Worm (Caenorhabditis elegans): ENCODE measurements around the gene smf-3.

DNA sequence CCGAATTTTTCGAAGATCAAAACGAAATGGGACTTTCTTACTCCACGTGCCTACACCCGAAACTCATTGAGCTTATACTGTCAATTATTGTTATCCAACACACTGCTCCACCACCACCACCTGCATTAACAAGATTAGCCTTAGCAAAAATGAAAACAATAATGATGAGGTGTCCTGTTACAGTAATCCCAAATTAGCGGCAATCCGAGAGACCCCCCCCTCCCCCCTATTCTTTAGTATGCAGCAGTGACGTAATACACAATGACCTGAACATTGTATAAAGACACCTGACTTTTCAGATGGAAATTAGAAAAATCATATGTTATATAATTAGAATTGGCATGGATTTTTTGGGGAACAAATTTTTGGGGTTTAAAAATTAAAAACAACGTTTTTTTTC, 16.3 kb downstream of the smf-3 start:
- TF ChIP-seq snpc-4 (tag; optimal IDR thresholded peaks at IDR 0.05) (no peak), nfya-1 (tag; optimal IDR thresholded peaks at IDR 0.05; ENCODE audit: insufficient read depth) (no peak), fkh-10 (GFP tag; optimal IDR thresholded peaks at IDR 0.05) (no peak), elt-1 (tag; optimal IDR thresholded peaks at IDR 0.05) (no peak), mdl-1 (tag; optimal IDR thresholded peaks at IDR 0.05) (no peak), ceh-16 (tag; optimal IDR thresholded peaks at IDR 0.05) (no peak), unc-62 (GFP tag; optimal IDR thresholded peaks at IDR 0.05) (no peak), tbx-2 (tag; optimal IDR thresholded peaks at IDR 0.05) (no peak), aly-2 (tag; optimal IDR thresholded peaks at IDR 0.05) (no peak), elt-2 (tag; optimal IDR thresholded peaks at IDR 0.05) (no peak), unc-39 (tag; optimal IDR thresholded peaks at IDR 0.05) (no peak), egl-27 (tag; optimal IDR thresholded peaks at IDR 0.05) (no peak), fos-1 (tag; optimal IDR thresholded peaks at IDR 0.05) (no peak), nhr-76 (tag; optimal IDR thresholded peaks at IDR 0.05) (no peak)

Data from whole organism, L3 larva.